Fruit fly (Drosophila melanogaster) whole organism, adult: ENCODE measurements around the gene ome.

Experiments
- CG11617 ChIP-seq: fragments of 200-800 bp; sonication (Bioruptor generic); optimal IDR thresholded peaks from 2 replicates; lab custom pipeline; 2017; ENCODE audit warnings: mild to moderate bottlenecking, missing biosample characterization, missing genetic modification reagents, missing genetic modification characterization
- CG12768 ChIP-seq: fragments of 200-800 bp; sonication (Bioruptor generic); optimal IDR thresholded peaks from 2 replicates; lab custom pipeline; 2017; ENCODE audit warnings: missing biosample characterization, missing genetic modification characterization, mild to moderate bottlenecking, moderate library complexity, missing genetic modification reagents
- CG14711 ChIP-seq: fragments of 200-800 bp; sonication (Bioruptor generic); optimal IDR thresholded peaks from 2 replicates; lab custom pipeline; 2018; ENCODE audit warnings: missing biosample characterization, mild to moderate bottlenecking, missing genetic modification characterization, moderate library complexity
- CG1620 ChIP-seq: fragments of 200-800 bp; sonication (Bioruptor generic); optimal IDR thresholded peaks from 2 replicates; lab custom pipeline; 2016; ENCODE audit warnings: missing biosample characterization, missing genetic modification characterization
- CG33017 ChIP-seq: fragments of 200-800 bp; sonication (Bioruptor generic); optimal IDR thresholded peaks from 2 replicates; lab custom pipeline; 2018; ENCODE audit warnings: missing biosample characterization, mild to moderate bottlenecking, missing genetic modification characterization, moderate library complexity
- CG5204 ChIP-seq: fragments of 200-800 bp; sonication (Bioruptor generic); optimal IDR thresholded peaks from 2 replicates; lab custom pipeline; 2016; ENCODE audit warnings: missing biosample characterization, missing genetic modification characterization
- CG7045 ChIP-seq: fragments of 200-800 bp; sonication (Bioruptor generic); optimal IDR thresholded peaks from 2 replicates; lab custom pipeline; 2017; ENCODE audit warnings: missing biosample characterization, mild to moderate bottlenecking, missing genetic modification characterization
- CG7101 ChIP-seq: fragments of 200-800 bp; sonication (Bioruptor generic); optimal IDR thresholded peaks from 2 replicates; lab custom pipeline; 2018; ENCODE audit warnings: missing biosample characterization, mild to moderate bottlenecking, missing genetic modification characterization, moderate library complexity
- Clk ChIP-seq: fragments of 200-800 bp; sonication (Bioruptor generic); optimal IDR thresholded peaks from 2 replicates; lab custom pipeline; 2017; ENCODE audit warnings: missing biosample characterization, missing genetic modification characterization
- Crg-1 ChIP-seq: fragments of 200-800 bp; sonication (Bioruptor generic); optimal IDR thresholded peaks from 2 replicates; lab custom pipeline; 2016; ENCODE audit warnings: missing biosample characterization, missing genetic modification characterization
- Hr96 ChIP-seq: fragments of 200-800 bp; sonication (Bioruptor generic); optimal IDR thresholded peaks from 2 replicates; lab custom pipeline; 2016; ENCODE audit warnings: missing biosample characterization, missing genetic modification characterization
- Mnt ChIP-seq: fragments of 200-800 bp; sonication (Bioruptor generic); optimal IDR thresholded peaks from 2 replicates; lab custom pipeline; 2016; ENCODE audit warnings: missing biosample characterization, mild to moderate bottlenecking, missing genetic modification characterization
- bab1 ChIP-seq: fragments of 200-800 bp; sonication (Bioruptor generic); optimal IDR thresholded peaks from 3 replicates; lab custom pipeline; 2019; ENCODE audit warnings: missing biosample characterization, mild to moderate bottlenecking, missing genetic modification characterization, moderate library complexity
- cic ChIP-seq: fragments of 200-800 bp; sonication (Bioruptor generic); optimal IDR thresholded peaks from 2 replicates; lab custom pipeline; 2017; ENCODE audit warnings: missing biosample characterization, mild to moderate bottlenecking, missing genetic modification characterization, moderate library complexity
- cnc ChIP-seq, 2 experiments: fragments of >200 bp; optimal IDR thresholded peaks; 2 replicates each; lab custom pipeline; 2017
- kay ChIP-seq: fragments of 200-800 bp; sonication (Bioruptor generic); peaks from one replicate; lab custom pipeline; 2016; ENCODE audit warnings: missing biosample characterization, missing genetic modification characterization, borderline replicate concordance
- ovo ChIP-seq: fragments of 200-800 bp; sonication (Bioruptor generic); optimal IDR thresholded peaks from 2 replicates; lab custom pipeline; 2016; ENCODE audit warnings: missing biosample characterization, missing genetic modification characterization
- pad ChIP-seq: fragments of 200-800 bp; sonication (Bioruptor generic); optimal IDR thresholded peaks from 3 replicates; lab custom pipeline; 2017; ENCODE audit warnings: missing biosample characterization, missing genetic modification characterization, mild to moderate bottlenecking, moderate library complexity, missing genetic modification reagents
- tj ChIP-seq: fragments of 200-800 bp; sonication (Bioruptor generic); optimal IDR thresholded peaks from 3 replicates; lab custom pipeline; 2017; ENCODE audit warnings: missing biosample characterization, mild to moderate bottlenecking, missing genetic modification characterization, moderate library complexity
- toe ChIP-seq: fragments of 200-800 bp; sonication (Bioruptor generic); optimal IDR thresholded peaks from 2 replicates; lab custom pipeline; 2016; ENCODE audit warnings: missing biosample characterization, missing genetic modification characterization

The ome gene

dm6 chr3L:14691047-14691446 is 18.4 kb downstream of the ome start, which contains the start of gene gdrd:
gdrd (plus strand) TSS chr3L:14691347.
- TF ChIP-seq CG7101 (tag; lab: Kevin White, UChicago) (no peak), kay (peak; percentile 70), toe (no peak), CG1620 (GFP tag; lab: Kevin White, UChicago) (no peak)

DNA sequence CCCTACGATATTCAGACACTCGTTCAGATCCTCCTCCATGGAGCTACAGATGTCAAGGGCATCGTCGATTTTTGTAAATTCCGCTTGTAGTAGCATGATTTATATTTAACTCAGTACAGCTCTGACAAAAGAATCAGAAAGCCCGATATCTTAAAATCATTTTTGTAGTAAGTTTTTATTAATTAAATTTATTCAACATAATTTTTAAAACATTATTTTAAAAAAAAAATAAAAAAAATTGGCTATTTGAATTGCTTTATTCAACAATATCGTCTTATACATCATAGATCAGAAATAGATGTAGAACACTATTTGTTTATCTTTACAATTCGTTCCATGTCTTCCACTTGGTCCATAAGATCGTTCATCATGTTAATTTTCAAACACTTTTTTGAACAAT is 24.4 kb downstream of the ome start, which contains the start of gene CG13474:
CG13474 (minus strand) TSS at position 101 of the 400 bp plus-strand sequence.
- TF ChIP-seq CG11617 (GFP tag; lab: Kevin White, UChicago) (no peak), Hr96 (no peak), ovo (GFP tag; lab: Kevin White, UChicago) (no peak), CG14711 (no peak), bab1 (GFP tag; lab: Kevin White, UChicago) (no peak), CG33017 (no peak), Mnt (GFP tag; lab: Kevin White, UChicago) (no peak), CG7045 (no peak), pad (GFP tag; lab: Kevin White, UChicago) (no peak), CG5204 (GFP tag; lab: Kevin White, UChicago) (no peak), CG7101 (tag; lab: Kevin White, UChicago) (no peak), toe (no peak), CG1620 (GFP tag; lab: Kevin White, UChicago) (no peak), kay (no peak)

- TF ChIP-seq Hr96: no peak
- TF ChIP-seq CG5204 (GFP tag; lab: Kevin White, UChicago): no peak
- TF ChIP-seq Mnt (GFP tag; lab: Kevin White, UChicago): no peak
- TF ChIP-seq pad (GFP tag; lab: Kevin White, UChicago): no peak
- no peak for TF ChIP-seq CG14711
- TF ChIP-seq CG12768 (GFP tag; lab: Kevin White, UChicago): no peak
- TF ChIP-seq Crg-1 (GFP tag; lab: Kevin White, UChicago): no peak
- no peak for TF ChIP-seq CG7045
- no peak for TF ChIP-seq cic (GFP tag; lab: Kevin White, UChicago)
- no peak for TF ChIP-seq tj (GFP tag; lab: Kevin White, UChicago)
- TF ChIP-seq CG33017: no peak
Measured at dm6 chr3L:14701578-14701977, 28.9 kb downstream of the ome start, which contains the start of gene CG17177. CG17177 (minus strand) TSS chr3L:14701678.

dm6 chr3L:14705164-14705563 is 32.5 kb downstream of the ome start, which contains the start of gene CG13476:
CG13476 (plus strand) TSS chr3L:14705464.
- TF ChIP-seq kay (peak; percentile 64), ovo (GFP tag; lab: Kevin White, UChicago) (no peak)

- TF ChIP-seq CG11617 (GFP tag; lab: Kevin White, UChicago) (no peak), kay (no peak), Clk (GFP tag; lab: Kevin White, UChicago) (no peak), bab1 (GFP tag; lab: Kevin White, UChicago) (peak; percentile 35), CG7045 (no peak), Mnt (GFP tag; lab: Kevin White, UChicago) (peak; percentile 98), CG5204 (GFP tag; lab: Kevin White, UChicago) (no peak), CG33017 (peak; percentile 55), toe (no peak), CG12768 (GFP tag; lab: Kevin White, UChicago) (peak; percentile 19), Hr96 (no peak), cic (GFP tag; lab: Kevin White, UChicago) (peak; percentile 63), CG7101 (tag; lab: Kevin White, UChicago) (no peak), tj (GFP tag; lab: Kevin White, UChicago) (peak; percentile 86), CG1620 (GFP tag; lab: Kevin White, UChicago) (no peak), CG14711 (no peak)
Measured at dm6 chr3L:14706461-14706880, 33.8 kb downstream of the ome start.

- TF ChIP-seq pad (GFP tag; lab: Kevin White, UChicago) (peak; percentile 10), Mnt (GFP tag; lab: Kevin White, UChicago) (no peak), toe (peak; percentile 2), CG14711 (peak; percentile 40), Hr96 (peak; percentile 29), kay (peak; percentile 75), CG7101 (tag; lab: Kevin White, UChicago) (peak; percentile 50), CG33017 (peak; percentile 44), CG12768 (GFP tag; lab: Kevin White, UChicago) (no peak), ovo (GFP tag; lab: Kevin White, UChicago) (peak; percentile 54), Crg-1 (GFP tag; lab: Kevin White, UChicago) (peak; percentile 57), tj (GFP tag; lab: Kevin White, UChicago) (no peak), CG1620 (GFP tag; lab: Kevin White, UChicago) (peak; percentile 53), CG7045 (peak; percentile 47), CG11617 (GFP tag; lab: Kevin White, UChicago) (no peak)
Measured at dm6 chr3L:14708053-14708452, 35.4 kb downstream of the ome start.

- no peak for TF ChIP-seq Crg-1 (GFP tag; lab: Kevin White, UChicago)
- peak; percentile 84 for TF ChIP-seq kay
- TF ChIP-seq ovo (GFP tag; lab: Kevin White, UChicago): no peak
- TF ChIP-seq Hr96: no peak
- TF ChIP-seq CG33017: peak; percentile 35
- TF ChIP-seq CG14711: no peak
- TF ChIP-seq Clk (GFP tag; lab: Kevin White, UChicago): no peak
- no peak for TF ChIP-seq CG11617 (GFP tag; lab: Kevin White, UChicago)
- peak; percentile 18 for TF ChIP-seq CG7045
- TF ChIP-seq CG7101 (tag; lab: Kevin White, UChicago): no peak
- TF ChIP-seq cic (GFP tag; lab: Kevin White, UChicago): peak; percentile 56
- TF ChIP-seq pad (GFP tag; lab: Kevin White, UChicago): no peak
- TF ChIP-seq toe: no peak
- no peak for TF ChIP-seq cnc (optimal IDR thresholded peaks at IDR 0.05; lab: Kevin White, UChicago)
- no peak for TF ChIP-seq CG1620 (GFP tag; lab: Kevin White, UChicago)
- TF ChIP-seq bab1 (GFP tag; lab: Kevin White, UChicago): no peak
Measured at dm6 chr3L:14712799-14713198, 40.2 kb downstream of the ome start.
